Worm (Caenorhabditis elegans): ENCODE measurements around the gene alh-3.

ce11 chrIV:10990699-10991098 is 31.7 kb upstream of the alh-3 start, which contains the start of gene F13H10.5:
- TF ChIP-seq B0336.3 (GFP tag; IDR thresholded peaks at IDR 0.05) (no peak), unc-62 (GFP tag; optimal IDR thresholded peaks at IDR 0.05) (no peak), nhr-120 (GFP tag; IDR thresholded peaks at IDR 0.05) (no peak), sea-2 (GFP tag; IDR thresholded peaks at IDR 0.05) (no peak), gei-17 (GFP tag; optimal IDR thresholded peaks at IDR 0.05) (no peak), lin-40 (tag; optimal IDR thresholded peaks at IDR 0.05) (no peak), unc-130 (GFP tag; optimal IDR thresholded peaks at IDR 0.05) (no peak), aptf-3 (GFP tag; IDR thresholded peaks at IDR 0.05) (no peak)

Measured in whole organism, young adult.